Worm (Caenorhabditis elegans): Measurements from ENCODE around the gene F23H11.2.

- TF ChIP-seq mdl-1 (tag; optimal IDR thresholded peaks at IDR 0.05) (no peak), daf-12 (tag; optimal IDR thresholded peaks at IDR 0.05) (no peak), hmg-11 (tag; optimal IDR thresholded peaks at IDR 0.05) (no peak), pqm-1 (tag; optimal IDR thresholded peaks at IDR 0.05) (no peak), ceh-28 (tag; optimal IDR thresholded peaks at IDR 0.05) (no peak), R02D3.7 (tag; optimal IDR thresholded peaks at IDR 0.05) (no peak), elt-3 (tag; optimal IDR thresholded peaks at IDR 0.05) (no peak), nhr-28 (tag; optimal IDR thresholded peaks at IDR 0.05) (no peak), ztf-4 (tag; optimal IDR thresholded peaks at IDR 0.05) (no peak)
Observed at ce11 chrIII:868866-869265, 26.7 kb upstream of the F23H11.2 start.

Data from whole organism, L3 larva.